Worm (Caenorhabditis elegans) whole organism, L4 larva: ENCODE data around the gene fbxa-30.
"Not testable (repeated sequence)": the region's sequence is repeated elsewhere in the genome, so short reads cannot be mapped to it uniquely, and the experiment has no call there.

ENCODE experiments used
- D1046.2 ChIP-seq: fragments of 200-800 bp; sonication (Bioruptor generic); IDR thresholded peaks from 2 replicates; pipeline ENCODE4 v1.3.6; 2022; ENCODE audit warnings: missing genetic modification characterization, missing compliant biosample characterization
- F26F4.8 ChIP-seq: fragments of 200-800 bp; sonication (Bioruptor generic); conservative IDR thresholded peaks from 2 replicates; pipeline ENCODE4 v1.3.6; 2022; ENCODE audit warnings: missing genetic modification characterization, missing compliant biosample characterization
- F49E8.2 ChIP-seq: sonication (generic microtip); optimal IDR thresholded peaks from 2 replicates; lab custom pipeline; 2016; ENCODE audit warnings: missing compliant biosample characterization, mild to moderate bottlenecking, missing genetic modification characterization, borderline replicate concordance
- T20F7.1 ChIP-seq: fragments of 200-800 bp; sonication (Bioruptor generic); optimal IDR thresholded peaks from 2 replicates; lab custom pipeline; 2018; ENCODE audit warnings: mild to moderate bottlenecking, missing genetic modification characterization, missing compliant biosample characterization
- aha-1 ChIP-seq: fragments of 150-350 bp; peaks from one replicate; lab custom pipeline; 2014; ENCODE audit warnings: missing biosample characterization, missing genetic modification characterization
- ceh-44 ChIP-seq: fragments of 200-800 bp; sonication (Bioruptor generic); IDR thresholded peaks from 2 replicates; pipeline ENCODE4 v1.3.6; 2022; ENCODE audit warnings: missing genetic modification reagents, missing genetic modification characterization, missing compliant biosample characterization
- ces-1 ChIP-seq: fragments of 150-350 bp; sonication (generic microtip); optimal IDR thresholded peaks from 4 replicates; lab custom pipeline; 2014; ENCODE audit warnings: missing biosample characterization, missing genetic modification reagents, missing genetic modification characterization
- cey-2 ChIP-seq: sonication (generic microtip); optimal IDR thresholded peaks from 3 replicates; lab custom pipeline; 2017; ENCODE audit warnings: missing genetic modification characterization, mild to moderate bottlenecking, missing compliant biosample characterization, antibody characterized with exemption, borderline replicate concordance; ENCODE audit not compliant: insufficient read depth
- daf-16 ChIP-seq, 3 experiments: sonication (generic microtip); optimal IDR thresholded peaks; 2 replicates each; lab custom pipeline; 2016 to 2017; ENCODE audit warnings: missing genetic modification characterization in 3 of 3, missing genetic modification reagents in 3 of 3, mild to moderate bottlenecking in 2 of 3, missing compliant biosample characterization in 2 of 3, missing biosample characterization in 1 of 3, moderate library complexity in 1 of 3
- daf-8 ChIP-seq: fragments of 200-800 bp; sonication (Bioruptor generic); IDR thresholded peaks from 2 replicates; pipeline ENCODE4 v1.3.6; 2022; ENCODE audit warnings: missing genetic modification characterization, missing compliant biosample characterization
- dmd-6 ChIP-seq: fragments of 200-800 bp; sonication (Bioruptor generic); IDR thresholded peaks from 2 replicates; pipeline ENCODE4 v1.3.6; 2022; ENCODE audit warnings: missing genetic modification reagents, missing genetic modification characterization, missing compliant biosample characterization
- dmd-8 ChIP-seq: fragments of 200-800 bp; sonication (Bioruptor generic); IDR thresholded peaks from 2 replicates; pipeline ENCODE4 v1.3.6; 2022; ENCODE audit warnings: missing genetic modification characterization, missing compliant biosample characterization
- dve-1 ChIP-seq: sonication (generic microtip); optimal IDR thresholded peaks from 2 replicates; lab custom pipeline; 2017; ENCODE audit warnings: antibody characterized with exemption, mild to moderate bottlenecking, missing genetic modification characterization, missing compliant biosample characterization; ENCODE audit not compliant: insufficient read depth
- gei-8 ChIP-seq: fragments of 200-800 bp; sonication (Bioruptor generic); optimal IDR thresholded peaks from 2 replicates; lab custom pipeline; 2018; ENCODE audit warnings: mild to moderate bottlenecking, missing genetic modification characterization, missing compliant biosample characterization
- hlh-11 ChIP-seq: fragments of 200-800 bp; sonication (Bioruptor generic); optimal IDR thresholded peaks from 2 replicates; lab custom pipeline; 2018; ENCODE audit warnings: mild to moderate bottlenecking, missing genetic modification characterization, missing compliant biosample characterization
- hmg-1.1 ChIP-seq: fragments of 200-800 bp; sonication (Bioruptor generic); IDR thresholded peaks from 2 replicates; pipeline ENCODE4 v1.3.6; 2022; ENCODE audit warnings: missing genetic modification reagents, missing genetic modification characterization, missing compliant biosample characterization
- lin-38 ChIP-seq: fragments of 200-800 bp; sonication (Bioruptor generic); IDR thresholded peaks from 2 replicates; pipeline ENCODE4 v1.3.6; 2022; ENCODE audit warnings: missing genetic modification reagents, missing genetic modification characterization, missing compliant biosample characterization
- lir-3 ChIP-seq: sonication (generic microtip); optimal IDR thresholded peaks from 2 replicates; lab custom pipeline; 2016; ENCODE audit warnings: mild to moderate bottlenecking, missing genetic modification characterization, missing compliant biosample characterization
- madf-5 ChIP-seq, 2 experiments: fragments of 200-800 bp; sonication (Bioruptor generic); IDR thresholded peaks; 2 replicates each; pipeline ENCODE4 v1.3.6; 2022; ENCODE audit warnings: missing compliant biosample characterization in 2 of 2, missing genetic modification characterization in 2 of 2
- mdl-1 ChIP-seq, 2 experiments: fragments of 150-350 bp in 1 of 2; sonication (generic microtip) in 1 of 2; optimal IDR thresholded peaks; 2 replicates each; lab custom pipeline; 2014 to 2017; ENCODE audit warnings: missing biosample characterization in 2 of 2, missing genetic modification characterization in 2 of 2
- nhr-28 ChIP-seq: fragments of 150-350 bp; optimal IDR thresholded peaks from 2 replicates; lab custom pipeline; 2014; ENCODE audit warnings: missing biosample characterization, missing genetic modification characterization
- nhr-77 ChIP-seq: fragments of 150-350 bp; optimal IDR thresholded peaks from 2 replicates; lab custom pipeline; 2014; ENCODE audit warnings: missing biosample characterization, missing genetic modification characterization
- php-3 ChIP-seq: fragments of 200-800 bp; sonication (Bioruptor generic); IDR thresholded peaks from 2 replicates; pipeline ENCODE4 v1.3.6; 2022; ENCODE audit warnings: missing genetic modification reagents, missing genetic modification characterization, missing compliant biosample characterization
- pqm-1 ChIP-seq: sonication (generic microtip); optimal IDR thresholded peaks from 2 replicates; lab custom pipeline; 2017; ENCODE audit warnings: missing biosample characterization, missing genetic modification characterization
- snpc-4 ChIP-seq: fragments of 150-350 bp; optimal IDR thresholded peaks from 2 replicates; lab custom pipeline; 2014; ENCODE audit warnings: missing biosample characterization, missing genetic modification characterization
- tra-1 ChIP-seq: fragments of 200-800 bp; sonication (Bioruptor generic); IDR thresholded peaks from 2 replicates; pipeline ENCODE4 v1.3.6; 2022; ENCODE audit warnings: missing genetic modification reagents, missing genetic modification characterization, missing compliant biosample characterization
- unc-39 ChIP-seq: sonication (generic microtip); optimal IDR thresholded peaks from 2 replicates; lab custom pipeline; 2017; ENCODE audit warnings: missing biosample characterization, missing genetic modification characterization
- unc-62 ChIP-seq, 3 experiments: fragments of 150-350 bp in 1 of 3; sonication (generic microtip); optimal IDR thresholded peaks in 2 of 3; peaks in 1 of 3; 1 replicate in 1 of 3; 2 replicates in 2 of 3; lab custom pipeline; 2014 to 2017; ENCODE audit warnings: missing biosample characterization in 3 of 3, missing genetic modification characterization in 3 of 3, missing genetic modification reagents in 3 of 3, missing genotype in 1 of 3

Gene fbxa-30

ce11 chrIII:1273655-1274328 is 1.6 kb downstream of the fbxa-30 start, which contains the start of gene fbxa-29:
Gene fbxa-29, minus strand, starts transcription at chrIII:1273705.
- TF ChIP-seq php-3 (peak; percentile 75; the same call in 1 of the 2 replicates), dmd-6 (0 out of 2 replicates have a peak, but pooled peaks have one; percentile 10), unc-39 (tag; lab: Kevin White, UChicago) (no peak), nhr-28 (peak; percentile 49), dve-1 (tag; lab: Kevin White, UChicago) (peak; percentile 12), snpc-4 (tag; lab: Kevin White, UChicago) (no peak), pqm-1 (peak; percentile 61), daf-16 (GFP tag; optimal IDR thresholded peaks at IDR 0.05; lab: Kevin White, UChicago) (no peak), daf-16 (tag; optimal IDR thresholded peaks at IDR 0.05; lab: Kevin White, UChicago) (peak; percentile 51)
- TF ChIP-seq, all 104 proteins: peak for 6

ce11 chrIII:1271378-1271926 is 4.0 kb downstream of the fbxa-30 start, which contains the start of gene fbxa-31:
Gene fbxa-31, minus strand, starts transcription at chrIII:1271428.
- TF ChIP-seq dmd-8 (no peak), lin-38 (GFP tag; lab: Robert Waterston, UW) (no peak), aha-1 (tag; lab: Kevin White, UChicago) (peak; percentile 40), hmg-1.1 (GFP tag; lab: Robert Waterston, UW) (no peak), daf-16 (GFP tag; optimal IDR thresholded peaks at IDR 0.05; lab: Kevin White, UChicago) (no peak), daf-16 (tag; optimal IDR thresholded peaks at IDR 0.05; lab: Kevin White, UChicago) (peak; percentile 75), T20F7.1 (GFP tag; lab: Kevin White, UChicago) (no peak), nhr-77 (no peak), D1046.2 (no peak), mdl-1 (tag; optimal IDR thresholded peaks at IDR 0.05; lab: Kevin White, UChicago) (no peak), tra-1 (GFP tag; lab: Robert Waterston, UW) (no peak), daf-8 (GFP tag; lab: Robert Waterston, UW) (no peak), hlh-11 (tag; lab: Kevin White, UChicago) (peak; percentile 1), cey-2 (tag; lab: Kevin White, UChicago) (no peak), lir-3 (tag; lab: Kevin White, UChicago) (no peak), nhr-28 (peak; percentile 29), pqm-1 (peak; percentile 73), ceh-44 (no peak), madf-5 (GFP tag; IDR thresholded peaks at IDR 0.05; lab: Robert Waterston, UW) (no peak)

- TF ChIP-seq nhr-28 (peak; percentile 25), dve-1 (tag; lab: Kevin White, UChicago) (peak; percentile 48), F26F4.8 (GFP tag; lab: Robert Waterston, UW) (no peak), pqm-1 (peak; percentile 15), daf-16 (GFP tag; optimal IDR thresholded peaks at IDR 0.05; lab: Kevin White, UChicago) (no peak), daf-16 (tag; optimal IDR thresholded peaks at IDR 0.05; lab: Kevin White, UChicago) (peak; percentile 44), dmd-6 (0 out of 2 replicates have a peak, but pooled peaks have one; percentile 6)
Observed at ce11 chrIII:1269156-1269555, 6.3 kb downstream of the fbxa-30 start, which contains the start of gene fbxa-32. Gene fbxa-32, minus strand, starts transcription at chrIII:1269256.

ce11 chrIII:1266799-1267198 is 8.6 kb downstream of the fbxa-30 start, which contains the start of gene fbxa-151:
Gene fbxa-151, minus strand, starts transcription at chrIII:1266899.
- TF ChIP-seq gei-8 (GFP tag; lab: Kevin White, UChicago); T20F7.1 (GFP tag; lab: Kevin White, UChicago); unc-62 (GFP tag; optimal IDR thresholded peaks at IDR 0.05 in 1 of 2; lab: Kevin White, UChicago); unc-62 (tag; optimal IDR thresholded peaks at IDR 0.05; lab: Kevin White, UChicago): not testable (repeated sequence)

- not testable (repeated sequence) for TF ChIP-seq F49E8.2 (tag; lab: Kevin White, UChicago); ces-1 (GFP tag; lab: Kevin White, UChicago); dmd-8
Observed at ce11 chrIII:1263692-1264091, 11.7 kb downstream of the fbxa-30 start, which contains the start of gene srz-9. Gene srz-9, plus strand, starts transcription at chrIII:1263992.
